Fruit fly (Drosophila melanogaster): ENCODE measurements around the gene CG11322.
A peak's percentile ranks its signal among the peaks of the same experiment; 100 is the strongest.

The CG11322 gene

DNA sequence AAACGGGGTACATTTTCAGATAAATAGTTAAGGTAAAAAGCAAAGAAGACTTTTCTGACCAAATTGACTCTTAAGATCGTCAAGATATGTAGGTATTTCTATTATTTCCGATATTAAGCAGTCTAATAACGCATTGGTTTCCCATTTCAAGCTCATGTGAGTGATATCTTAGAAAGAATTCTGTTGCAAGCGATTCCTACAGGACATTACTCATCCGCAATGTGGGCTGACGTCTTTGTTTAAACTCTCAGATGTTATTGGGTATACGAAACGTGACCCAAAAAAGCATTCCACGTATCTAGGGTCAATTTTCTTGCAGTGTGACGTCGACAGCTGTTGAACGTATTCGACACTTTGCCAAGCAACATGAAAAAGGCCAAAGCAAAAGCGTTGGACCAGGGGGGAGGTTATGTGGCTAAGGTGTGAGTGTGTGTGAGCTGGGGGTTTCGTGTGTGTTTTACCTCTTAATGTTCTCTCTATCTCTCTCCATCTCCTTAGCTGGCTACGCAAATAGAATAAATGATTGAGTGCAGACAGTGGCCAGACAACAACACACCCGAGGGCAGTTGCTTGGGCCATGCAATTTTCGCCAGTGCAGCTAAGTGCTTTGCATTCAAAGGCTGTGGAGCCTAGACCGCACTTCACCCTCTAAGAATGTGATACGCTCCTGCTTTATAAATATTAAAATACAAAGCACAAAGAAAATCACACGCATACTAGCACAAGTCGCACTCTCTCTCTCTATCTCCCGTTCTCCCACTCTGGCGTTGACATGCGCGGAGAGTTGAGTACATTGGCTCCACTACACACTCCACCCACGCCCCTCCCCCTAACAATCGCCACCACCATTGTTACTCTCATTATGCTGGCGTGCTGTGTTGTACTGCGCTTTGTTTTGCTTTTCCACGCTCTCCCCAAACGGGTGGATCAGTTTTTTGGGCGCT, 27.9 kb upstream of the CG11322 start (continued):
- peak; percentile 53 for TF ChIP-seq inv (GFP tag; IDR thresholded peaks at IDR 0.05; ENCODE audit: partially characterized antibody)
- peak; percentile 96 for TF ChIP-seq CG1233 (GFP tag; optimal IDR thresholded peaks at IDR 0.05)
- TF ChIP-seq sisA (GFP tag; IDR thresholded peaks at IDR 0.05) = peak; percentile 90
- peak; percentile 83 for TF ChIP-seq gcm2 (GFP tag; optimal IDR thresholded peaks at IDR 0.05)
- peak; percentile 91 for TF ChIP-seq CG17385 (GFP tag; optimal IDR thresholded peaks at IDR 0.05)
- TF ChIP-seq Eip74EF (GFP tag; optimal IDR thresholded peaks at IDR 0.05) = peak in 1 of 2 experiments; percentile 96
- TF ChIP-seq ind (GFP tag; optimal IDR thresholded peaks at IDR 0.05) = peak; percentile 97
- no peak for TF ChIP-seq Tbp (GFP tag; optimal IDR thresholded peaks at IDR 0.05)
- TF ChIP-seq gsb-n (tag; optimal IDR thresholded peaks at IDR 0.05) = peak; percentile 89
- no peak for TF ChIP-seq ac (GFP tag; optimal IDR thresholded peaks at IDR 0.05)
- peak; percentile 77 for TF ChIP-seq Ets97D (GFP tag; optimal IDR thresholded peaks at IDR 0.05)
- peak; percentile 80 for TF ChIP-seq salm (tag; optimal IDR thresholded peaks at IDR 0.05)
- peak; percentile 65 for TF ChIP-seq CG43689 (GFP tag; IDR thresholded peaks at IDR 0.05)
- peak; percentile 94 for TF ChIP-seq lmd (GFP tag; IDR thresholded peaks at IDR 0.05)
- TF ChIP-seq Atf3 (GFP tag; optimal IDR thresholded peaks at IDR 0.05) = peak; percentile 95
- peak; percentile 87 for TF ChIP-seq CG6683 (GFP tag; optimal IDR thresholded peaks at IDR 0.05)
- TF ChIP-seq CG10321 (GFP tag; IDR thresholded peaks at IDR 0.05) = peak; percentile 22; the same call in 1 of the 2 replicates
- peak; percentile 95 for TF ChIP-seq CG2712 (tag; optimal IDR thresholded peaks at IDR 0.05)
- peak; percentile 97 for TF ChIP-seq CG18619 (GFP tag; optimal IDR thresholded peaks at IDR 0.05)
- TF ChIP-seq dysf (GFP tag; IDR thresholded peaks at IDR 0.05) = peak; percentile 96
- peak; percentile 96 for TF ChIP-seq CG11398 (GFP tag; optimal IDR thresholded peaks at IDR 0.05)
- TF ChIP-seq D19B (GFP tag; optimal IDR thresholded peaks at IDR 0.05) = peak; percentile 89
- TF ChIP-seq tgo (GFP tag; IDR thresholded peaks at IDR 0.05) = peak; percentile 84
- TF ChIP-seq al (GFP tag; IDR thresholded peaks at IDR 0.05) = peak; percentile 88
- peak; percentile 62 for TF ChIP-seq CG7271 (tag; optimal IDR thresholded peaks at IDR 0.05)
- TF ChIP-seq Sin3A (optimal IDR thresholded peaks at IDR 0.05) = no peak
- TF ChIP-seq CG9876 (GFP tag; optimal IDR thresholded peaks at IDR 0.05) = peak; percentile 92
- no peak for TF ChIP-seq pita (GFP tag; optimal IDR thresholded peaks at IDR 0.05)
- peak; percentile 90 for TF ChIP-seq esg (GFP tag; conservative IDR thresholded peaks at IDR 0.05)
- TF ChIP-seq psq (GFP tag; optimal IDR thresholded peaks at IDR 0.05) = peak; percentile 74
- TF ChIP-seq nmo (GFP tag; optimal IDR thresholded peaks at IDR 0.05) = peak; percentile 98
- TF ChIP-seq Nf-YC (tag; optimal IDR thresholded peaks at IDR 0.05) = peak; percentile 89
- peak; percentile 38 to 75 for TF ChIP-seq crp (GFP tag; optimal IDR thresholded peaks at IDR 0.05)
- TF ChIP-seq pum (GFP tag; optimal IDR thresholded peaks at IDR 0.05) = peak; percentile 97
- TF ChIP-seq CG9727 (GFP tag; optimal IDR thresholded peaks at IDR 0.05) = peak; percentile 98
- TF ChIP-seq CG3065 (GFP tag; optimal IDR thresholded peaks at IDR 0.05) = peak; percentile 69
- peak; percentile 45; the same call in 1 of the 2 replicates for TF ChIP-seq amos (GFP tag; IDR thresholded peaks at IDR 0.05; ENCODE audit: partially characterized antibody)
- peak; percentile 94 for TF ChIP-seq z (GFP tag; IDR thresholded peaks at IDR 0.05)
- TF ChIP-seq CG6791 (GFP tag; IDR thresholded peaks at IDR 0.05; ENCODE audit: partially characterized antibody) = peak; percentile 45; the same call in 1 of the 3 replicates
- peak; percentile 95 for TF ChIP-seq da (GFP tag; optimal IDR thresholded peaks at IDR 0.05)
- peak; percentile 95 for TF ChIP-seq BtbVII (GFP tag; optimal IDR thresholded peaks at IDR 0.05)
- peak; percentile 95 for TF ChIP-seq Usf (GFP tag; optimal IDR thresholded peaks at IDR 0.05)
- peak; percentile 79 for TF ChIP-seq CG4730 (GFP tag; IDR thresholded peaks at IDR 0.05)
- peak; percentile 98 for TF ChIP-seq Sox100B (GFP tag; optimal IDR thresholded peaks at IDR 0.05)
- TF ChIP-seq maf-S (GFP tag; optimal IDR thresholded peaks at IDR 0.05) = peak; percentile 95
- peak; percentile 86 for TF ChIP-seq NC2α (GFP tag; optimal IDR thresholded peaks at IDR 0.05)
- TF ChIP-seq CG10959 (GFP tag; IDR thresholded peaks at IDR 0.05) = peak; percentile 25
- peak; percentile 84 for TF ChIP-seq CG18011 (GFP tag; optimal IDR thresholded peaks at IDR 0.05)
- peak; percentile 97 for TF ChIP-seq org-1 (GFP tag; optimal IDR thresholded peaks at IDR 0.05)

Data from whole organism, embryonic.